Worm (Caenorhabditis elegans) whole organism, mixed stage, embryonic: ENCODE results near the gene F21D9.4.
A peak's percentile ranks its signal among the peaks of the same experiment; 100 is the strongest.

Experiments used
- M03D4.4 ChIP-seq: sonication (generic microtip); optimal IDR thresholded peaks from 2 replicates; lab custom pipeline; 2017; ENCODE audit warnings: mild to moderate bottlenecking, missing genetic modification characterization, missing compliant biosample characterization
- bed-3 ChIP-seq: fragments of 200-800 bp; sonication (Bioruptor generic); optimal IDR thresholded peaks from 3 replicates; lab custom pipeline; 2018; ENCODE audit warnings: mild to moderate bottlenecking, missing genetic modification characterization, moderate library complexity, missing compliant biosample characterization
- blmp-1 ChIP-seq: fragments of 150-350 bp; optimal IDR thresholded peaks from 2 replicates; lab custom pipeline; 2014; ENCODE audit warnings: missing biosample characterization, missing genetic modification characterization
- ceh-39 ChIP-seq: fragments of 150-350 bp; optimal IDR thresholded peaks from 2 replicates; lab custom pipeline; 2014; ENCODE audit warnings: missing biosample characterization, missing genetic modification characterization
- ceh-43 ChIP-seq: fragments of 200-800 bp; sonication (Bioruptor generic); optimal IDR thresholded peaks from 2 replicates; lab custom pipeline; 2018; ENCODE audit warnings: mild to moderate bottlenecking, missing genetic modification characterization, moderate library complexity, missing compliant biosample characterization
- ces-1 ChIP-seq: fragments of 150-350 bp; optimal IDR thresholded peaks from 2 replicates; lab custom pipeline; 2014; ENCODE audit warnings: missing biosample characterization, missing genetic modification reagents, missing genetic modification characterization
- cnd-1 ChIP-seq: fragments of 200-800 bp; sonication (Bioruptor generic); optimal IDR thresholded peaks from 2 replicates; lab custom pipeline; 2018; ENCODE audit warnings: mild to moderate bottlenecking, missing genetic modification characterization, missing compliant biosample characterization
- drap-1 ChIP-seq: fragments of 200-800 bp; sonication (Bioruptor generic); optimal IDR thresholded peaks from 3 replicates; lab custom pipeline; 2018; ENCODE audit warnings: mild to moderate bottlenecking, missing genetic modification characterization, missing compliant biosample characterization
- elt-1 ChIP-seq: sonication (generic microtip); optimal IDR thresholded peaks from 2 replicates; lab custom pipeline; 2017; ENCODE audit warnings: missing genetic modification characterization, mild to moderate bottlenecking, missing compliant biosample characterization, antibody characterized with exemption, moderate library complexity, borderline replicate concordance; ENCODE audit not compliant: insufficient read depth
- elt-3 ChIP-seq: fragments of 150-350 bp; optimal IDR thresholded peaks from 2 replicates; lab custom pipeline; 2014; ENCODE audit warnings: missing biosample characterization, missing genetic modification characterization
- flh-1 ChIP-seq: fragments of 200-800 bp; sonication (Bioruptor generic); optimal IDR thresholded peaks from 2 replicates; lab custom pipeline; 2018; ENCODE audit warnings: mild to moderate bottlenecking, missing genetic modification characterization, moderate library complexity, missing compliant biosample characterization
- ham-2 ChIP-seq: fragments of 200-800 bp; sonication (Bioruptor generic); optimal IDR thresholded peaks from 2 replicates; lab custom pipeline; 2018; ENCODE audit warnings: mild to moderate bottlenecking, missing genetic modification characterization, missing compliant biosample characterization
- hlh-1 ChIP-seq: fragments of 150-350 bp; optimal IDR thresholded peaks from 2 replicates; lab custom pipeline; 2014; ENCODE audit warnings: missing biosample characterization, missing genetic modification reagents, missing genetic modification characterization
- lsy-2 ChIP-seq: fragments of 150-350 bp; optimal IDR thresholded peaks from 2 replicates; lab custom pipeline; 2014; ENCODE audit warnings: missing biosample characterization, missing genetic modification characterization
- mls-2 ChIP-seq: sonication (generic microtip); optimal IDR thresholded peaks from 2 replicates; lab custom pipeline; 2016; ENCODE audit warnings: mild to moderate bottlenecking, missing genetic modification characterization, moderate library complexity, missing compliant biosample characterization
- nhr-12 ChIP-seq: fragments of 150-350 bp; optimal IDR thresholded peaks from 2 replicates; lab custom pipeline; 2014; ENCODE audit warnings: missing biosample characterization, missing genetic modification characterization
- nhr-2 ChIP-seq: fragments of 150-350 bp; optimal IDR thresholded peaks from 2 replicates; lab custom pipeline; 2014; ENCODE audit warnings: missing biosample characterization, missing genetic modification characterization
- nhr-237 ChIP-seq: fragments of 150-350 bp; optimal IDR thresholded peaks from 2 replicates; lab custom pipeline; 2014; ENCODE audit warnings: missing biosample characterization, missing genetic modification characterization
- nhr-28 ChIP-seq: fragments of 150-350 bp; optimal IDR thresholded peaks from 2 replicates; lab custom pipeline; 2014; ENCODE audit warnings: missing biosample characterization, missing genetic modification characterization
- nhr-76 ChIP-seq: sonication (generic microtip); optimal IDR thresholded peaks from 2 replicates; lab custom pipeline; 2017; ENCODE audit warnings: missing biosample characterization, missing genetic modification characterization
- pha-4 ChIP-seq: fragments of 150-350 bp; optimal IDR thresholded peaks from 2 replicates; lab custom pipeline; 2018; ENCODE audit warnings: missing biosample characterization, missing genetic modification reagents, missing genetic modification characterization
- snpc-4 ChIP-seq: fragments of 150-350 bp; optimal IDR thresholded peaks from 2 replicates; lab custom pipeline; 2014; ENCODE audit warnings: missing biosample characterization, missing genetic modification characterization
- sptf-1 ChIP-seq: sonication (generic microtip); optimal IDR thresholded peaks from 2 replicates; lab custom pipeline; 2017; ENCODE audit warnings: mild to moderate bottlenecking, missing genetic modification characterization, moderate library complexity, missing compliant biosample characterization
- tbx-8 ChIP-seq: fragments of 200-800 bp; sonication (Bioruptor generic); optimal IDR thresholded peaks from 2 replicates; lab custom pipeline; 2018; ENCODE audit warnings: mild to moderate bottlenecking, missing genetic modification characterization, moderate library complexity, missing compliant biosample characterization
- unc-120 ChIP-seq: sonication (generic microtip); optimal IDR thresholded peaks from 2 replicates; lab custom pipeline; 2017; ENCODE audit warnings: missing genetic modification characterization, missing compliant biosample characterization; ENCODE audit not compliant: poor library complexity, severe bottlenecking
- unc-39 ChIP-seq: fragments of 150-350 bp; optimal IDR thresholded peaks from 2 replicates; lab custom pipeline; 2014; ENCODE audit warnings: missing biosample characterization, missing genetic modification characterization
- unc-62 ChIP-seq: fragments of 150-350 bp; optimal IDR thresholded peaks from 2 replicates; lab custom pipeline; 2014; ENCODE audit warnings: missing biosample characterization, missing genetic modification reagents, missing genetic modification characterization
- ztf-11 ChIP-seq: fragments of 150-350 bp; optimal IDR thresholded peaks from 2 replicates; lab custom pipeline; 2014; ENCODE audit warnings: missing biosample characterization, missing genetic modification characterization

The F21D9.4 gene

ce11 chrV:19282314-19282713, 28.7 kb downstream of the F21D9.4 start, which contains the start of gene fbxb-117:
fbxb-117 (plus strand) TSS chrV:19282614.
- no peak for TF ChIP-seq unc-120 (tag; lab: Kevin White, UChicago)
- TF ChIP-seq nhr-237 (tag; lab: Kevin White, UChicago), result no peak

- TF ChIP-seq ztf-11 (tag; lab: Kevin White, UChicago) (no peak), ces-1 (GFP tag; lab: Kevin White, UChicago) (no peak), elt-3 (tag; lab: Kevin White, UChicago) (no peak), unc-39 (no peak), elt-1 (tag; lab: Kevin White, UChicago) (peak; percentile 91), nhr-2 (tag; lab: Kevin White, UChicago) (peak; percentile 1), blmp-1 (tag; lab: Kevin White, UChicago) (no peak), snpc-4 (tag; lab: Kevin White, UChicago) (no peak), unc-120 (tag; lab: Kevin White, UChicago) (no peak), nhr-76 (tag; lab: Kevin White, UChicago) (no peak), hlh-1 (tag; lab: Kevin White, UChicago) (no peak), cnd-1 (tag; lab: Kevin White, UChicago) (no peak), ceh-39 (tag; lab: Kevin White, UChicago) (no peak), lsy-2 (tag; lab: Kevin White, UChicago) (no peak), nhr-12 (no peak), M03D4.4 (no peak)
These were observed 32.3 kb downstream of the F21D9.4 start for ce11 chrV:19285921-19286320.

- TF ChIP-seq sptf-1 (tag; lab: Kevin White, UChicago) (no peak), nhr-2 (tag; lab: Kevin White, UChicago) (no peak), unc-120 (tag; lab: Kevin White, UChicago) (no peak), elt-1 (tag; lab: Kevin White, UChicago) (peak; percentile 69)
These were observed 34.6 kb downstream of the F21D9.4 start, which contains the start of the genes F55C9.3 and fbxb-57 for ce11 chrV:19288073-19288805. F55C9.3 (minus strand) TSS chrV:19288173. fbxb-57 (plus strand) TSS chrV:19288755.

- TF ChIP-seq mls-2 (tag; lab: Kevin White, UChicago) (no peak), ztf-11 (tag; lab: Kevin White, UChicago) (no peak), flh-1 (no peak), unc-62 (GFP tag; lab: Kevin White, UChicago) (no peak), tbx-8 (no peak), M03D4.4 (no peak), pha-4 (no peak), ces-1 (GFP tag; lab: Kevin White, UChicago) (no peak), nhr-76 (tag; lab: Kevin White, UChicago) (no peak), bed-3 (GFP tag; lab: Kevin White, UChicago) (no peak), cnd-1 (tag; lab: Kevin White, UChicago) (no peak), nhr-2 (tag; lab: Kevin White, UChicago) (no peak)
These were observed 39.4 kb downstream of the F21D9.4 start, which contains the start of gene F55C9.5 for ce11 chrV:19293025-19293424. F55C9.5 (minus strand) TSS chrV:19293125.

ce11 chrV:19296723-19297122, 43.1 kb downstream of the F21D9.4 start, which contains the start of gene F55C9.6:
F55C9.6 (minus strand) TSS chrV:19296823.
- TF ChIP-seq lsy-2 (tag; lab: Kevin White, UChicago), result no peak
- no peak for TF ChIP-seq nhr-76 (tag; lab: Kevin White, UChicago)
- TF ChIP-seq ham-2 (GFP tag; lab: Kevin White, UChicago), result no peak
- TF ChIP-seq M03D4.4, result no peak
- TF ChIP-seq ceh-39 (tag; lab: Kevin White, UChicago), result no peak
- no peak for TF ChIP-seq hlh-1 (tag; lab: Kevin White, UChicago)
- TF ChIP-seq mls-2 (tag; lab: Kevin White, UChicago), result no peak
- TF ChIP-seq blmp-1 (tag; lab: Kevin White, UChicago), result no peak
- TF ChIP-seq nhr-28 (tag; lab: Kevin White, UChicago), result no peak
- TF ChIP-seq nhr-2 (tag; lab: Kevin White, UChicago), result no peak
- TF ChIP-seq unc-39, result no peak
- no peak for TF ChIP-seq sptf-1 (tag; lab: Kevin White, UChicago)
- TF ChIP-seq pha-4, result no peak
- no peak for TF ChIP-seq drap-1
- no peak for TF ChIP-seq ceh-43 (GFP tag; lab: Kevin White, UChicago)
- TF ChIP-seq, all 35 proteins: peak for 0
